Fruit fly (Drosophila melanogaster) whole organism: Measurements from ENCODE around the gene CG31808.

Experiments
- CG8478 ChIP-seq: fragments of >200 bp; optimal IDR thresholded peaks from 2 replicates; lab custom pipeline; 2018; ENCODE audit warnings: inconsistent platforms
- Dll ChIP-seq: fragments of >200 bp; optimal IDR thresholded peaks from 2 replicates; lab custom pipeline; 2017
- EcR ChIP-seq, 2 experiments: fragments of >200 bp; optimal IDR thresholded peaks; 2 replicates each; lab custom pipeline; 2017; ENCODE audit warnings: missing biosample characterization in 2 of 2, missing genetic modification characterization in 2 of 2, missing genetic modification reagents in 2 of 2
- pan ChIP-seq: fragments of >200 bp; optimal IDR thresholded peaks from 2 replicates; lab custom pipeline; 2017
- psq ChIP-seq: fragments of >200 bp; optimal IDR thresholded peaks from 2 replicates; lab custom pipeline; 2017
- usp ChIP-seq: fragments of >200 bp; optimal IDR thresholded peaks from 2 replicates; lab custom pipeline; 2017; ENCODE audit warnings: missing biosample characterization, missing genetic modification characterization, mixed read lengths

The CG31808 gene

dm6 chr2L:16731799-16732198, 15.8 kb upstream of the CG31808 start, which contains the start of gene Prosbeta4:
Gene Prosbeta4 (minus strand): TSS chr2L:16732133.
- TF ChIP-seq Dll (lab: Kevin White, UChicago) (no peak), psq (lab: Kevin White, UChicago) (no peak), usp (GFP tag; lab: Kevin White, UChicago) (no peak), EcR (GFP tag; optimal IDR thresholded peaks at IDR 0.05; lab: Kevin White, UChicago) (no peak), CG8478 (lab: Kevin White, UChicago) (no peak), pan (lab: Kevin White, UChicago) (no peak)

- no peak for TF ChIP-seq usp (GFP tag; lab: Kevin White, UChicago)
- no peak for TF ChIP-seq EcR (GFP tag; optimal IDR thresholded peaks at IDR 0.05; lab: Kevin White, UChicago)
- TF ChIP-seq Dll (lab: Kevin White, UChicago), result no peak
Measured at dm6 chr2L:16730939-16731338, 14.9 kb upstream of the CG31808 start, which contains the start of gene CG17996. Gene CG17996 (minus strand): TSS chr2L:16731039.

dm6 chr2L:16729556-16729955, 13.6 kb upstream of the CG31808 start, which contains the start of gene Tsen2:
Gene Tsen2 (plus strand): TSS chr2L:16729777.
- no peak for TF ChIP-seq psq (lab: Kevin White, UChicago)
- no peak for TF ChIP-seq CG8478 (lab: Kevin White, UChicago)
- TF ChIP-seq Dll (lab: Kevin White, UChicago), result no peak

dm6 chr2L:16727578-16728023, 11.6 kb upstream of the CG31808 start, which contains the start of gene VhaSFD:
Gene VhaSFD (minus strand): TSS chr2L:16727826.
- TF ChIP-seq usp (GFP tag; lab: Kevin White, UChicago), result no peak
- TF ChIP-seq CG8478 (lab: Kevin White, UChicago), result no peak
- TF ChIP-seq Dll (lab: Kevin White, UChicago), result no peak
- TF ChIP-seq EcR (GFP tag; optimal IDR thresholded peaks at IDR 0.05; lab: Kevin White, UChicago), result no peak
- TF ChIP-seq psq (lab: Kevin White, UChicago), result no peak
- no peak for TF ChIP-seq pan (lab: Kevin White, UChicago)

- no peak for TF ChIP-seq pan (lab: Kevin White, UChicago)
- TF ChIP-seq Dll (lab: Kevin White, UChicago), result no peak
Measured at dm6 chr2L:16722596-16722995, 6.6 kb upstream of the CG31808 start.

- TF ChIP-seq EcR (GFP tag; optimal IDR thresholded peaks at IDR 0.05; lab: Kevin White, UChicago), result no peak
- no peak for TF ChIP-seq psq (lab: Kevin White, UChicago)
- TF ChIP-seq Dll (lab: Kevin White, UChicago), result no peak
- TF ChIP-seq CG8478 (lab: Kevin White, UChicago), result no peak
- no peak for TF ChIP-seq usp (GFP tag; lab: Kevin White, UChicago)
- TF ChIP-seq pan (lab: Kevin White, UChicago), result no peak
Measured at dm6 chr2L:16720707-16721700, 5.0 kb upstream of the CG31808 start.

- TF ChIP-seq psq (lab: Kevin White, UChicago) (no peak), CG8478 (lab: Kevin White, UChicago) (no peak), Dll (lab: Kevin White, UChicago) (no peak), pan (lab: Kevin White, UChicago) (no peak), EcR (GFP tag; optimal IDR thresholded peaks at IDR 0.05; lab: Kevin White, UChicago) (no peak), usp (GFP tag; lab: Kevin White, UChicago) (no peak)
Measured at dm6 chr2L:16719643-16720515, 3.9 kb upstream of the CG31808 start, which contains the start of gene Cyt-c-p. Gene Cyt-c-p (plus strand): TSS chr2L:16719932.

dm6 chr2L:16718446-16719173, 2.6 kb upstream of the CG31808 start:
- no peak for TF ChIP-seq pan (lab: Kevin White, UChicago)
- no peak for TF ChIP-seq psq (lab: Kevin White, UChicago)
- no peak for TF ChIP-seq EcR (GFP tag; optimal IDR thresholded peaks at IDR 0.05; lab: Kevin White, UChicago)
- no peak for TF ChIP-seq Dll (lab: Kevin White, UChicago)

- TF ChIP-seq usp (GFP tag; lab: Kevin White, UChicago) (no peak), Dll (lab: Kevin White, UChicago) (no peak), CG8478 (lab: Kevin White, UChicago) (no peak), EcR (GFP tag; optimal IDR thresholded peaks at IDR 0.05; lab: Kevin White, UChicago) (no peak), pan (lab: Kevin White, UChicago) (no peak), psq (lab: Kevin White, UChicago) (no peak)
Measured at dm6 chr2L:16716771-16717170, 776 bp upstream of the CG31808 start.

- no peak for TF ChIP-seq pan (lab: Kevin White, UChicago)
- TF ChIP-seq usp (GFP tag; lab: Kevin White, UChicago), result no peak
- no peak for TF ChIP-seq Dll (lab: Kevin White, UChicago)
- no peak for TF ChIP-seq psq (lab: Kevin White, UChicago)
- TF ChIP-seq CG8478 (lab: Kevin White, UChicago), result no peak
- no peak for TF ChIP-seq EcR (GFP tag; optimal IDR thresholded peaks at IDR 0.05; lab: Kevin White, UChicago)
Measured at dm6 chr2L:16715133-16715833, 712 bp downstream of the CG31808 start.
